Fruit fly (Drosophila melanogaster) whole organism: ENCODE results near the gene CG45101.

ENCODE experiments used
- Dll ChIP-seq: fragments of >200 bp; optimal IDR thresholded peaks from 2 replicates; lab custom pipeline; 2017
- psq ChIP-seq: fragments of >200 bp; optimal IDR thresholded peaks from 2 replicates; lab custom pipeline; 2017

DNA sequence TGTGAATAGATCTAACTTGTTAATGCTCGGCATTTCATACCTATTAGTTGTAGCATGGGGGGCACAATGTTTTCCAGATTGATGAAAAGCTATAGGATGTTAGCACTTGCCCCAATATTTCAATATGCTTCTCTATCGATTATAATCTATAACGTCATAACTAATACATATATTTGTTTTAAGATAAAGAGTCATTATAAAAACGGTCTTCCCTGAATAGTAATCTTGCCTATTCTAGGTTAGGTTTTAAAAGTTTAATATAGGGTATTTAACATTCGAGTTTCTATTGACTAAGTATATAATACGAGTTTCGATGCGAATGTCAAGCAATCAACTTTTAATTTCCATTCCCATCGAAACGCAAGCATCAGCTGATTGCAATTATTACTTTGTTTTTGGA, 3.6 kb upstream of the CG45101 start, which contains the start of the genes CG6321 and Blos2:
- no peak for TF ChIP-seq psq
- TF ChIP-seq Dll (lab: Kevin White, UChicago): no peak
